Worm (Caenorhabditis elegans) whole organism, L4 larva: ENCODE data around the gene ipla-6.

Experiments
- D1046.2 ChIP-seq: fragments of 200-800 bp; sonication (Bioruptor generic); IDR thresholded peaks from 2 replicates; pipeline ENCODE4 v1.3.6; 2022; ENCODE audit warnings: missing genetic modification characterization, missing compliant biosample characterization
- F10B5.3 ChIP-seq: sonication (generic microtip); optimal IDR thresholded peaks from 2 replicates; lab custom pipeline; 2016; ENCODE audit warnings: mild to moderate bottlenecking, missing genetic modification characterization, missing compliant biosample characterization
- F44E2.7 ChIP-seq: fragments of 200-800 bp; sonication (Bioruptor generic); IDR thresholded peaks from 2 replicates; pipeline ENCODE4 v2.1.2; 2022; ENCODE audit warnings: missing genetic modification characterization, missing compliant biosample characterization
- T26A8.4 ChIP-seq: fragments of 200-800 bp; sonication (Bioruptor generic); IDR thresholded peaks from 2 replicates; pipeline ENCODE4 v1.3.6; 2022; ENCODE audit warnings: missing genetic modification characterization, missing compliant biosample characterization
- Y48G9A.11 ChIP-seq: fragments of 200-800 bp; sonication (Bioruptor generic); IDR thresholded peaks from 2 replicates; pipeline ENCODE4 v1.3.6; 2022; ENCODE audit warnings: missing genetic modification reagents, missing genetic modification characterization, missing compliant biosample characterization
- Y75B8A.6 ChIP-seq: fragments of 200-800 bp; sonication (Bioruptor generic); IDR thresholded peaks from 2 replicates; pipeline ENCODE4 v1.3.6; 2022; ENCODE audit warnings: missing genetic modification reagents, missing genetic modification characterization, missing compliant biosample characterization
- ZK337.2 ChIP-seq: fragments of 200-800 bp; sonication (Bioruptor generic); IDR thresholded peaks from 2 replicates; pipeline ENCODE4 v1.3.6; 2022; ENCODE audit warnings: missing genetic modification reagents, missing genetic modification characterization, missing compliant biosample characterization
- ZK546.5 ChIP-seq, 2 experiments: sonication (generic microtip); optimal IDR thresholded peaks; 2 replicates each; lab custom pipeline; 2017; ENCODE audit warnings: missing biosample characterization in 2 of 2, missing genetic modification characterization in 2 of 2
- aha-1 ChIP-seq: fragments of 150-350 bp; peaks from one replicate; lab custom pipeline; 2014; ENCODE audit warnings: missing biosample characterization, missing genetic modification characterization
- ama-1 ChIP-seq: fragments of 150-350 bp; optimal IDR thresholded peaks from 2 replicates; lab custom pipeline; 2014; ENCODE audit warnings: inconsistent platforms, mixed read lengths
- attf-4 ChIP-seq: sonication (generic microtip); optimal IDR thresholded peaks from 3 replicates; lab custom pipeline; 2017; ENCODE audit warnings: missing biosample characterization, missing genetic modification characterization
- ceh-20 ChIP-seq: fragments of 200-800 bp; sonication (Bioruptor generic); IDR thresholded peaks from 2 replicates; pipeline ENCODE4 v1.3.6; 2022; ENCODE audit warnings: missing genetic modification reagents, missing genetic modification characterization, missing compliant biosample characterization
- ceh-32 ChIP-seq: sonication (generic microtip); optimal IDR thresholded peaks from 2 replicates; lab custom pipeline; 2016; ENCODE audit warnings: mild to moderate bottlenecking, missing genetic modification characterization, missing compliant biosample characterization; ENCODE audit not compliant: poor library complexity
- ceh-44 ChIP-seq: fragments of 200-800 bp; sonication (Bioruptor generic); IDR thresholded peaks from 2 replicates; pipeline ENCODE4 v1.3.6; 2022; ENCODE audit warnings: missing genetic modification reagents, missing genetic modification characterization, missing compliant biosample characterization
- ceh-62 ChIP-seq: sonication (generic microtip); optimal IDR thresholded peaks from 2 replicates; lab custom pipeline; 2017; ENCODE audit warnings: missing biosample characterization, missing genetic modification characterization
- ceh-82 ChIP-seq: sonication (generic microtip); optimal IDR thresholded peaks from 2 replicates; lab custom pipeline; 2017; ENCODE audit warnings: missing biosample characterization, missing genetic modification characterization
- daf-12 ChIP-seq: fragments of 150-350 bp; optimal IDR thresholded peaks from 2 replicates; lab custom pipeline; 2014; ENCODE audit warnings: missing biosample characterization, missing genetic modification reagents, missing genetic modification characterization
- daf-16 ChIP-seq, 3 experiments: sonication (generic microtip); optimal IDR thresholded peaks; 2 replicates each; lab custom pipeline; 2016 to 2017; ENCODE audit warnings: missing genetic modification characterization in 3 of 3, missing genetic modification reagents in 3 of 3, mild to moderate bottlenecking in 2 of 3, missing compliant biosample characterization in 2 of 3, missing biosample characterization in 1 of 3, moderate library complexity in 1 of 3
- daf-19 ChIP-seq: fragments of 200-800 bp; sonication (Bioruptor generic); conservative IDR thresholded peaks from 2 replicates; pipeline ENCODE4 v1.3.6; 2022; ENCODE audit warnings: missing genetic modification characterization, missing compliant biosample characterization
- dmd-8 ChIP-seq: fragments of 200-800 bp; sonication (Bioruptor generic); IDR thresholded peaks from 2 replicates; pipeline ENCODE4 v1.3.6; 2022; ENCODE audit warnings: missing genetic modification characterization, missing compliant biosample characterization
- duxl-1 ChIP-seq: sonication (generic microtip); optimal IDR thresholded peaks from 2 replicates; lab custom pipeline; 2016; ENCODE audit warnings: mild to moderate bottlenecking, missing genetic modification characterization, moderate library complexity, missing compliant biosample characterization; ENCODE audit not compliant: poor library complexity
- egl-27 ChIP-seq: sonication (generic microtip); optimal IDR thresholded peaks from 3 replicates; lab custom pipeline; 2017; ENCODE audit warnings: missing biosample characterization, missing genetic modification reagents, missing genetic modification characterization
- egl-43 ChIP-seq: fragments of 200-800 bp; sonication (Bioruptor generic); IDR thresholded peaks from 2 replicates; pipeline ENCODE4 v1.3.6; 2022; ENCODE audit warnings: missing genetic modification reagents, missing genetic modification characterization, missing compliant biosample characterization
- gei-8 ChIP-seq: fragments of 200-800 bp; sonication (Bioruptor generic); optimal IDR thresholded peaks from 2 replicates; lab custom pipeline; 2018; ENCODE audit warnings: mild to moderate bottlenecking, missing genetic modification characterization, missing compliant biosample characterization
- hmg-1.1 ChIP-seq: fragments of 200-800 bp; sonication (Bioruptor generic); IDR thresholded peaks from 2 replicates; pipeline ENCODE4 v1.3.6; 2022; ENCODE audit warnings: missing genetic modification reagents, missing genetic modification characterization, missing compliant biosample characterization
- jun-1 ChIP-seq: fragments of 150-350 bp; optimal IDR thresholded peaks from 2 replicates; lab custom pipeline; 2014; ENCODE audit warnings: missing biosample characterization, missing genetic modification reagents, missing genetic modification characterization
- lin-1 ChIP-seq: fragments of 200-800 bp; sonication (Bioruptor generic); IDR thresholded peaks from 2 replicates; pipeline ENCODE4 v1.3.6; 2022; ENCODE audit warnings: missing genetic modification reagents, missing genetic modification characterization, missing compliant biosample characterization
- lin-15B ChIP-seq: fragments of 150-350 bp; sonication (generic microtip); optimal IDR thresholded peaks from 3 replicates; lab custom pipeline; 2014; ENCODE audit warnings: missing biosample characterization, missing genetic modification characterization
- lin-29 ChIP-seq: fragments of 200-800 bp; sonication (Bioruptor generic); IDR thresholded peaks from 2 replicates; pipeline ENCODE4 v1.3.6; 2022; ENCODE audit warnings: missing genetic modification reagents, missing genetic modification characterization, missing compliant biosample characterization
- lin-38 ChIP-seq: fragments of 200-800 bp; sonication (Bioruptor generic); IDR thresholded peaks from 2 replicates; pipeline ENCODE4 v1.3.6; 2022; ENCODE audit warnings: missing genetic modification reagents, missing genetic modification characterization, missing compliant biosample characterization
- lir-3 ChIP-seq: sonication (generic microtip); optimal IDR thresholded peaks from 2 replicates; lab custom pipeline; 2016; ENCODE audit warnings: mild to moderate bottlenecking, missing genetic modification characterization, missing compliant biosample characterization
- madf-5 ChIP-seq, 2 experiments: fragments of 200-800 bp; sonication (Bioruptor generic); IDR thresholded peaks; 2 replicates each; pipeline ENCODE4 v1.3.6; 2022; ENCODE audit warnings: missing compliant biosample characterization in 2 of 2, missing genetic modification characterization in 2 of 2
- mxl-2 ChIP-seq: fragments of 200-800 bp; sonication (Bioruptor generic); conservative IDR thresholded peaks from 2 replicates; pipeline ENCODE4 v1.3.6; 2022; ENCODE audit warnings: missing genetic modification reagents, missing genetic modification characterization, missing compliant biosample characterization
- mxl-3 ChIP-seq: fragments of 200-800 bp; sonication (Bioruptor generic); optimal IDR thresholded peaks from 2 replicates; lab custom pipeline; 2018; ENCODE audit warnings: mild to moderate bottlenecking, missing genetic modification characterization, missing compliant biosample characterization
- nhr-11 ChIP-seq: fragments of 150-350 bp; optimal IDR thresholded peaks from 2 replicates; lab custom pipeline; 2014; ENCODE audit warnings: missing biosample characterization, missing genetic modification characterization
- nhr-28 ChIP-seq: fragments of 150-350 bp; optimal IDR thresholded peaks from 2 replicates; lab custom pipeline; 2014; ENCODE audit warnings: missing biosample characterization, missing genetic modification characterization
- nhr-41 ChIP-seq: fragments of 200-800 bp; sonication (Bioruptor generic); IDR thresholded peaks from 2 replicates; pipeline ENCODE4 v1.3.6; 2022; ENCODE audit warnings: missing genetic modification reagents, missing genetic modification characterization, missing compliant biosample characterization
- nhr-6 ChIP-seq: fragments of 150-350 bp; optimal IDR thresholded peaks from 2 replicates; lab custom pipeline; 2014; ENCODE audit warnings: missing biosample characterization, missing genetic modification characterization
- pqm-1 ChIP-seq: sonication (generic microtip); optimal IDR thresholded peaks from 2 replicates; lab custom pipeline; 2017; ENCODE audit warnings: missing biosample characterization, missing genetic modification characterization
- sdz-12 ChIP-seq: fragments of 200-800 bp; sonication (Bioruptor generic); optimal IDR thresholded peaks from 2 replicates; lab custom pipeline; 2018; ENCODE audit warnings: mild to moderate bottlenecking, missing genetic modification characterization, missing compliant biosample characterization
- set-16 ChIP-seq: fragments of 200-800 bp; sonication (Bioruptor generic); IDR thresholded peaks from 2 replicates; pipeline ENCODE4 v1.3.6; 2022; ENCODE audit warnings: missing genetic modification reagents, missing genetic modification characterization, missing compliant biosample characterization
- skn-1 ChIP-seq: fragments of 150-350 bp; optimal IDR thresholded peaks from 2 replicates; lab custom pipeline; 2014; ENCODE audit warnings: missing biosample characterization, missing genetic modification characterization
- snpc-4 ChIP-seq: fragments of 150-350 bp; optimal IDR thresholded peaks from 2 replicates; lab custom pipeline; 2014; ENCODE audit warnings: missing biosample characterization, missing genetic modification characterization
- tag-97 ChIP-seq: fragments of 200-800 bp; sonication (Bioruptor generic); IDR thresholded peaks from 2 replicates; pipeline ENCODE4 v1.3.6; 2022; ENCODE audit warnings: missing genetic modification characterization, missing compliant biosample characterization
- tra-1 ChIP-seq: fragments of 200-800 bp; sonication (Bioruptor generic); IDR thresholded peaks from 2 replicates; pipeline ENCODE4 v1.3.6; 2022; ENCODE audit warnings: missing genetic modification reagents, missing genetic modification characterization, missing compliant biosample characterization
- unc-130 ChIP-seq: sonication (generic microtip); optimal IDR thresholded peaks from 2 replicates; lab custom pipeline; 2016; ENCODE audit warnings: missing genetic modification reagents, missing genetic modification characterization, missing compliant biosample characterization
- vab-7 ChIP-seq: fragments of 200-800 bp; sonication (Bioruptor generic); IDR thresholded peaks from 2 replicates; pipeline ENCODE4 v1.3.6; 2022; ENCODE audit warnings: missing genetic modification reagents, missing genetic modification characterization, missing compliant biosample characterization
- zfp-2 ChIP-seq: sonication (generic microtip); optimal IDR thresholded peaks from 2 replicates; lab custom pipeline; 2016; ENCODE audit warnings: mild to moderate bottlenecking, missing genetic modification characterization, missing compliant biosample characterization
- zfp-3 ChIP-seq: fragments of 200-800 bp; sonication (Bioruptor generic); conservative IDR thresholded peaks from 2 replicates; pipeline ENCODE4 v1.3.6; 2022; ENCODE audit warnings: missing genetic modification reagents, missing genetic modification characterization, missing compliant biosample characterization
- zip-11 ChIP-seq: fragments of 200-800 bp; sonication (Bioruptor generic); IDR thresholded peaks from 2 replicates; pipeline ENCODE4 v1.3.6; 2022; ENCODE audit warnings: missing genetic modification characterization, missing compliant biosample characterization
- zip-2 ChIP-seq: fragments of 150-350 bp; optimal IDR thresholded peaks from 2 replicates; lab custom pipeline; 2014; ENCODE audit warnings: missing biosample characterization, missing genetic modification characterization
- ztf-11 ChIP-seq: fragments of 150-350 bp; optimal IDR thresholded peaks from 2 replicates; lab custom pipeline; 2014; ENCODE audit warnings: missing biosample characterization, missing genetic modification characterization

ipla-6 gene

DNA sequence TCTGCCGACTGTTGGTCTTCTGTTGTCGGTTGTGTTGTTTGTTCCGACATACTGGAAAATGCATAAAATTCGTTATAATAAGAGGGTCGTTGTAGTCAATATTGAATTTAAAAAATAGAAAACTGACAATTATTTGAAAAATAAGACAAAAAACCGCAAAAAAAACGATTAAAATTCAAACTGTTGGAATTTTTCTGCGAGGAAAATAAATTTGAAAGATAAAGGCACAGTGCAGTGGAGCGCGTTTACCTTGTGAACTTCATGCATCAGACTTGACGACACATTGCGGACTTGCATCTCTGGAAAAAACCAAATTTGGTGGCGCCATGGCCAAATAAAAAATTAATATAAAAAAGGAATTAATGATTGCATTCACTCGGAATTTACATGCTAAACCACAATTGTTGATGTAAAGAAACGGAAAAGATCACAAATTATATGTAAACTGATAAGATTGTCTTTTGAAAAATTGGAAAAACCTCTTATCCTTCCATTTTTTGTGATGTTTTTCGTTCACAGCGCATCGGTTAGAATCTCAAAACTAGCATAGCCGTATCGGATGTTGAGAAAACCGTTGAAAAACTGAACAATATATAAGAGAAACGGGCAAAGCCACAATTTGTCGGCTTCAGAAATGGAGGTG is 39.1 kb downstream of the ipla-6 start, which contains the start of the genes hrpf-2 and bli-6 (continued):
- TF ChIP-seq lin-1 (GFP tag; lab: Robert Waterston, UW) (no peak), zfp-2 (tag; lab: Kevin White, UChicago) (peak; percentile 1), duxl-1 (no peak), lir-3 (no peak), gei-8 (no peak), tra-1 (no peak), ceh-44 (no peak), lin-29 (0 out of 2 replicates have a peak, but pooled peaks have one; percentile 20), vab-7 (GFP tag; lab: Robert Waterston, UW) (no peak), tag-97 (no peak), daf-12 (no peak), lin-15B (peak; percentile 17), egl-43 (GFP tag; lab: Robert Waterston, UW) (no peak), ceh-32 (no peak), ZK546.5 (tag; optimal IDR thresholded peaks at IDR 0.05; lab: Kevin White, UChicago) (no peak), lin-38 (GFP tag; lab: Robert Waterston, UW) (peak; percentile 95), jun-1 (no peak), attf-4 (no peak), ama-1 (lab: Kevin White, UChicago) (no peak), mxl-3 (GFP tag; lab: Kevin White, UChicago) (no peak), dmd-8 (GFP tag; lab: Robert Waterston, UW) (no peak), ceh-82 (tag; lab: Kevin White, UChicago) (no peak), daf-16 (GFP tag; optimal IDR thresholded peaks at IDR 0.05; lab: Kevin White, UChicago) (no peak), daf-16 (tag; optimal IDR thresholded peaks at IDR 0.05; lab: Kevin White, UChicago) (peak; percentile 37), F44E2.7 (GFP tag; lab: Robert Waterston, UW) (no peak), nhr-6 (tag; lab: Kevin White, UChicago) (peak; percentile 60), ZK337.2 (GFP tag; lab: Robert Waterston, UW) (no peak), set-16 (GFP tag; lab: Robert Waterston, UW) (no peak), sdz-12 (no peak), madf-5 (GFP tag; IDR thresholded peaks at IDR 0.05; lab: Robert Waterston, UW) (no peak), ztf-11 (tag; lab: Kevin White, UChicago) (no peak), zip-11 (no peak), skn-1 (no peak), D1046.2 (no peak), T26A8.4 (GFP tag; lab: Robert Waterston, UW) (no peak), mxl-2 (GFP tag; lab: Robert Waterston, UW) (no peak), ceh-20 (GFP tag; lab: Robert Waterston, UW) (no peak), daf-19 (GFP tag; lab: Robert Waterston, UW) (no peak), hmg-1.1 (GFP tag; lab: Robert Waterston, UW) (peak; percentile 40; the same call in 1 of the 2 replicates), pqm-1 (no peak), egl-27 (tag; lab: Kevin White, UChicago) (no peak), nhr-11 (tag; lab: Kevin White, UChicago) (no peak), aha-1 (tag; lab: Kevin White, UChicago) (peak; percentile 43), Y48G9A.11 (no peak), ceh-62 (tag; lab: Kevin White, UChicago) (no peak), F10B5.3 (tag; lab: Kevin White, UChicago) (no peak), snpc-4 (tag; lab: Kevin White, UChicago) (no peak), zip-2 (tag; lab: Kevin White, UChicago) (no peak), nhr-41 (GFP tag; lab: Robert Waterston, UW) (no peak), Y75B8A.6 (GFP tag; lab: Robert Waterston, UW) (no peak), nhr-28 (tag; lab: Kevin White, UChicago) (peak; percentile 57), zfp-3 (GFP tag; lab: Robert Waterston, UW) (no peak), unc-130 (GFP tag; lab: Kevin White, UChicago) (no peak)
